Fruit fly (Drosophila melanogaster) whole organism, embryonic: ENCODE results near the gene PXo.

Experiments used
- B-H1 ChIP-seq: fragments of 200-800 bp; sonication (Bioruptor generic); IDR thresholded peaks from 3 replicates; pipeline ENCODE4 v1.3.6; 2022; ENCODE audit warnings: missing biosample characterization, missing genetic modification characterization
- CG10274 ChIP-seq: fragments of 200-800 bp; sonication (Bioruptor generic); optimal IDR thresholded peaks from 3 replicates; lab custom pipeline; 2017; ENCODE audit warnings: missing biosample characterization, mild to moderate bottlenecking, missing genetic modification characterization
- CG10366 ChIP-seq: fragments of 200-800 bp; sonication (Bioruptor generic); IDR thresholded peaks from 2 replicates; pipeline ENCODE4 v1.3.6; 2022; ENCODE audit warnings: missing biosample characterization, missing genetic modification characterization
- CG12236 ChIP-seq: fragments of 200-800 bp; sonication (Bioruptor generic); optimal IDR thresholded peaks from 2 replicates; lab custom pipeline; 2016; ENCODE audit warnings: missing biosample characterization, missing genetic modification characterization
- CG12744 ChIP-seq: fragments of 200-800 bp; sonication (Bioruptor generic); optimal IDR thresholded peaks from 2 replicates; lab custom pipeline; 2016; ENCODE audit warnings: missing biosample characterization, missing genetic modification characterization
- CG12942 ChIP-seq: fragments of 200-800 bp; sonication (Bioruptor generic); optimal IDR thresholded peaks from 3 replicates; lab custom pipeline; 2016; ENCODE audit warnings: missing biosample characterization, missing genetic modification characterization
- CG13123 ChIP-seq: fragments of 200-800 bp; sonication (Bioruptor generic); optimal IDR thresholded peaks from 2 replicates; lab custom pipeline; 2016; ENCODE audit warnings: missing biosample characterization, missing genetic modification characterization
- CG13775 ChIP-seq: fragments of 200-800 bp; sonication (Bioruptor generic); optimal IDR thresholded peaks from 3 replicates; lab custom pipeline; 2017; ENCODE audit warnings: missing biosample characterization, mild to moderate bottlenecking, missing genetic modification characterization
- CG14441 ChIP-seq: fragments of 200-800 bp; sonication (Bioruptor generic); IDR thresholded peaks from 2 replicates; pipeline ENCODE4 v1.3.6; 2022; ENCODE audit warnings: missing biosample characterization, missing genetic modification characterization
- CG15514 ChIP-seq: fragments of 200-800 bp; sonication (Bioruptor generic); optimal IDR thresholded peaks from 3 replicates; lab custom pipeline; 2017; ENCODE audit warnings: missing biosample characterization, missing genetic modification characterization, mild to moderate bottlenecking, moderate library complexity, missing genetic modification reagents
- CG16813 ChIP-seq: fragments of 200-800 bp; sonication (Bioruptor generic); IDR thresholded peaks from 3 replicates; pipeline ENCODE4 v1.3.6; 2022; ENCODE audit warnings: missing biosample characterization, missing genetic modification characterization; ENCODE audit not compliant: partially characterized antibody
- CG17829 ChIP-seq: fragments of 200-800 bp; optimal IDR thresholded peaks from 2 replicates; lab custom pipeline; 2019; ENCODE audit warnings: missing biosample characterization, mild to moderate bottlenecking, missing genetic modification characterization, moderate library complexity
- CG18476 ChIP-seq: fragments of 200-800 bp; sonication (Bioruptor generic); optimal IDR thresholded peaks from 2 replicates; lab custom pipeline; 2016; ENCODE audit warnings: missing biosample characterization, mild to moderate bottlenecking, missing genetic modification characterization
- CG32772 ChIP-seq: fragments of 200-800 bp; sonication (Bioruptor generic); IDR thresholded peaks from 2 replicates; pipeline ENCODE4 v1.3.6; 2022; ENCODE audit warnings: missing biosample characterization, missing genetic modification characterization
- CG33557 ChIP-seq: fragments of 200-800 bp; sonication (Bioruptor generic); optimal IDR thresholded peaks from 2 replicates; lab custom pipeline; 2019; ENCODE audit warnings: missing biosample characterization, mild to moderate bottlenecking, missing genetic modification characterization, moderate library complexity
- CG5180 ChIP-seq: fragments of 200-800 bp; sonication (Bioruptor generic); optimal IDR thresholded peaks from 3 replicates; lab custom pipeline; 2017; ENCODE audit warnings: missing biosample characterization, missing genetic modification characterization, mild to moderate bottlenecking, moderate library complexity, missing genetic modification reagents
- CG6175 ChIP-seq: fragments of 200-800 bp; sonication (Bioruptor generic); IDR thresholded peaks from 3 replicates; pipeline ENCODE4 v1.3.6; 2022; ENCODE audit warnings: missing biosample characterization, missing genetic modification characterization
- Chrac-16 ChIP-seq: fragments of 200-800 bp; sonication (Bioruptor generic); optimal IDR thresholded peaks from 3 replicates; lab custom pipeline; 2016; ENCODE audit warnings: missing biosample characterization, missing genetic modification characterization
- D ChIP-seq, 2 experiments: fragments of 200-800 bp in 1 of 2; fragments of >200 bp in 1 of 2; sonication (Bioruptor generic) in 1 of 2; optimal IDR thresholded peaks; 2 replicates in 1 of 2; 3 replicates in 1 of 2; lab custom pipeline; 2017; ENCODE audit warnings: mild to moderate bottlenecking in 1 of 2, missing biosample characterization in 1 of 2, missing genetic modification characterization in 1 of 2, missing genetic modification reagents in 1 of 2
- H15 ChIP-seq: fragments of 200-800 bp; sonication (Bioruptor generic); IDR thresholded peaks from 3 replicates; pipeline ENCODE4 v1.3.6; 2022; ENCODE audit warnings: missing biosample characterization, missing genetic modification characterization
- HLH4C ChIP-seq: fragments of 200-800 bp; sonication (Bioruptor generic); IDR thresholded peaks from 3 replicates; pipeline ENCODE4 v1.3.6; 2022; ENCODE audit warnings: missing biosample characterization, missing genetic modification characterization; ENCODE audit not compliant: partially characterized antibody
- HLHmδ ChIP-seq: fragments of 200-800 bp; sonication (Bioruptor generic); optimal IDR thresholded peaks from 2 replicates; lab custom pipeline; 2018; ENCODE audit warnings: missing biosample characterization, mild to moderate bottlenecking, missing genetic modification characterization, moderate library complexity
- Hey ChIP-seq: fragments of 200-800 bp; sonication (Bioruptor generic); optimal IDR thresholded peaks from 3 replicates; lab custom pipeline; 2018; ENCODE audit warnings: missing biosample characterization, mild to moderate bottlenecking, missing genetic modification characterization
- HmgD ChIP-seq: fragments of 200-800 bp; sonication (Bioruptor generic); optimal IDR thresholded peaks from 3 replicates; lab custom pipeline; 2016; ENCODE audit warnings: missing biosample characterization, missing genetic modification characterization
- Lhr ChIP-seq: fragments of 200-800 bp; sonication (Bioruptor generic); optimal IDR thresholded peaks from 3 replicates; lab custom pipeline; 2017; ENCODE audit warnings: mild to moderate bottlenecking, missing biosample characterization, missing genetic modification reagents, missing genetic modification characterization
- Lim3 ChIP-seq: fragments of 200-800 bp; sonication (Bioruptor generic); IDR thresholded peaks from 2 replicates; pipeline ENCODE4 v1.3.6; 2022; ENCODE audit warnings: missing biosample characterization, missing genetic modification characterization
- Nf-YB ChIP-seq: fragments of 200-800 bp; sonication (Bioruptor generic); optimal IDR thresholded peaks from 3 replicates; lab custom pipeline; 2019; ENCODE audit warnings: missing biosample characterization, mild to moderate bottlenecking, missing genetic modification characterization, moderate library complexity
- Rx ChIP-seq: fragments of 200-800 bp; sonication (Bioruptor generic); IDR thresholded peaks from 2 replicates; pipeline ENCODE4 v1.3.6; 2022; ENCODE audit warnings: missing biosample characterization, missing genetic modification characterization
- Tbp ChIP-seq: fragments of >200 bp; optimal IDR thresholded peaks from 2 replicates; lab custom pipeline; 2018; ENCODE audit warnings: missing biosample characterization, missing genetic modification characterization
- al ChIP-seq: fragments of 200-800 bp; sonication (Bioruptor generic); IDR thresholded peaks from 2 replicates; pipeline ENCODE4 v1.3.6; 2022; ENCODE audit warnings: missing biosample characterization, missing genetic modification characterization
- bcd ChIP-seq: fragments of 200-800 bp; sonication (Bioruptor generic); optimal IDR thresholded peaks from 2 replicates; lab custom pipeline; 2017; ENCODE audit warnings: missing biosample characterization, mild to moderate bottlenecking, missing genetic modification characterization
- bsh ChIP-seq, 2 experiments: fragments of 200-800 bp; sonication (Bioruptor generic); optimal IDR thresholded peaks; 2 replicates each; lab custom pipeline; 2017 to 2018; ENCODE audit warnings: mild to moderate bottlenecking in 2 of 2, missing biosample characterization in 2 of 2, missing genetic modification characterization in 2 of 2, moderate library complexity in 1 of 2
- dan ChIP-seq: fragments of 200-800 bp; sonication (Bioruptor generic); IDR thresholded peaks from 2 replicates; pipeline ENCODE4 v1.3.6; 2022; ENCODE audit warnings: missing biosample characterization, missing genetic modification characterization
- esg ChIP-seq: fragments of 200-800 bp; sonication (Bioruptor generic); conservative IDR thresholded peaks from 2 replicates; pipeline ENCODE4 v1.3.6; 2022; ENCODE audit warnings: missing biosample characterization, missing genetic modification characterization
- ewg ChIP-seq: fragments of 200-800 bp; sonication (Bioruptor generic); optimal IDR thresholded peaks from 3 replicates; lab custom pipeline; 2017; ENCODE audit warnings: mild to moderate bottlenecking, missing biosample characterization, missing genetic modification reagents, missing genetic modification characterization
- gce ChIP-seq: fragments of 200-800 bp; sonication (Bioruptor generic); IDR thresholded peaks from 3 replicates; pipeline ENCODE4 v1.3.6; 2022; ENCODE audit warnings: missing biosample characterization, missing genetic modification characterization
- lmd ChIP-seq: fragments of 200-800 bp; sonication (Bioruptor generic); IDR thresholded peaks from 2 replicates; pipeline ENCODE4 v1.3.6; 2022; ENCODE audit warnings: missing biosample characterization, missing genetic modification characterization
- pfk ChIP-seq: fragments of 200-800 bp; sonication (Bioruptor generic); optimal IDR thresholded peaks from 2 replicates; lab custom pipeline; 2018; ENCODE audit warnings: missing biosample characterization, mild to moderate bottlenecking, missing genetic modification characterization, moderate library complexity
- psq ChIP-seq: fragments of 200-800 bp; sonication (Bioruptor generic); optimal IDR thresholded peaks from 2 replicates; lab custom pipeline; 2017; ENCODE audit warnings: missing biosample characterization, missing genetic modification characterization
- pzg ChIP-seq: fragments of 200-800 bp; sonication (Bioruptor generic); optimal IDR thresholded peaks from 3 replicates; lab custom pipeline; 2018; ENCODE audit warnings: missing biosample characterization, mild to moderate bottlenecking, missing genetic modification characterization, moderate library complexity
- ro ChIP-seq: fragments of 200-800 bp; sonication (Bioruptor generic); IDR thresholded peaks from 2 replicates; pipeline ENCODE4 v1.3.6; 2022; ENCODE audit warnings: missing biosample characterization, missing genetic modification characterization
- sisA ChIP-seq: fragments of 200-800 bp; sonication (Bioruptor generic); IDR thresholded peaks from 2 replicates; pipeline ENCODE4 v1.3.6; 2022; ENCODE audit warnings: missing biosample characterization, missing genetic modification characterization
- slp2 ChIP-seq: fragments of 200-800 bp; sonication (Bioruptor generic); optimal IDR thresholded peaks from 2 replicates; lab custom pipeline; 2016; ENCODE audit warnings: missing biosample characterization, missing genetic modification characterization
- sna ChIP-seq: fragments of 200-800 bp; sonication (Bioruptor generic); IDR thresholded peaks from 2 replicates; pipeline ENCODE4 v1.3.6; 2022; ENCODE audit warnings: missing biosample characterization, missing genetic modification characterization; ENCODE audit not compliant: partially characterized antibody
- so ChIP-seq: fragments of 200-800 bp; sonication (Bioruptor generic); IDR thresholded peaks from 3 replicates; pipeline ENCODE4 v1.3.6; 2022; ENCODE audit warnings: missing biosample characterization, missing genetic modification characterization
- sqz ChIP-seq: fragments of 200-800 bp; sonication (Bioruptor generic); optimal IDR thresholded peaks from 3 replicates; lab custom pipeline; 2018; ENCODE audit warnings: missing biosample characterization, mild to moderate bottlenecking, missing genetic modification characterization
- tin ChIP-seq: fragments of 200-800 bp; sonication (Bioruptor generic); optimal IDR thresholded peaks from 3 replicates; lab custom pipeline; 2016; ENCODE audit warnings: missing biosample characterization, missing genetic modification characterization
- tll ChIP-seq, 2 experiments: fragments of 200-800 bp in 1 of 2; fragments of >200 bp in 1 of 2; sonication (Bioruptor generic) in 1 of 2; optimal IDR thresholded peaks; 2 replicates each; lab custom pipeline; 2017 to 2019; ENCODE audit warnings: missing biosample characterization in 2 of 2, missing genetic modification characterization in 2 of 2, mild to moderate bottlenecking in 1 of 2, moderate library complexity in 1 of 2
- vfl ChIP-seq: fragments of 200-800 bp; sonication (Bioruptor generic); optimal IDR thresholded peaks from 2 replicates; lab custom pipeline; 2016; ENCODE audit warnings: missing biosample characterization, missing genetic modification characterization
- zfh2 ChIP-seq: fragments of 200-800 bp; sonication (Bioruptor generic); optimal IDR thresholded peaks from 2 replicates; lab custom pipeline; 2016; ENCODE audit warnings: missing biosample characterization, missing genetic modification characterization

Gene PXo

DNA sequence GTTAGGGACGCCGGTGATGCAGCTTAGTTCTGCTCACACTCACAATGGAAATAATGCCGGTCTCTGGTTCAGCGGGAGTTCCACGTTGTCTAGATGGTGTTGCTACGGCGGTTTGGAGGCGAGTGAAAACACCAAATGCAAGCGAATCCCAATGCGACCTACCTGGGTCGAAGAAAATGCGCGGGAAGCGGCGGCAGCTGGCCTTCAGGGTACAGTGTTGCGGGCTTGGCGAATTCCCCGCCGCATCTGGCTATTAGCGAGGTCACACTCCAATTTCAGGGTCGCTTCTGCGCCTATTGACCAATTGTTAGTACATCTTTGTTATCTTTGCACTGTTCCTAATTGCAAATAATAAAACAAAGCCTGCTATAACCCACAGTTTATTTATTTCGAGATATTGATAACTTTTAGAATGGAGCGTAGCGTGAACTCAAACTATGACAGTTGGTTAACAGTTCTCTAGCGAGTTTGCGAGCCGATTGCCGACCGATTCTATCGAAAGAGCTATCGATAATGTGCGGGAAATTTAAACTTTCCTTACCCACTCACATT is 11.3 kb upstream of the PXo start, which contains the start of gene Rcc1 (continued):
- peak; percentile 85 for TF ChIP-seq HLH4C
- no peak for TF ChIP-seq HLHmδ
- TF ChIP-seq D (optimal IDR thresholded peaks at IDR 0.05; lab: Kevin White, UChicago): peak; percentile 72
- TF ChIP-seq D (GFP tag; optimal IDR thresholded peaks at IDR 0.05; lab: Kevin White, UChicago): no peak
- TF ChIP-seq sisA (GFP tag; lab: Robert Waterston, UW): no peak
- peak; percentile 9 for TF ChIP-seq tin (GFP tag; lab: Kevin White, UChicago)
- TF ChIP-seq Lim3 (GFP tag; lab: Robert Waterston, UW): no peak
- TF ChIP-seq HmgD: peak; percentile 75
- no peak for TF ChIP-seq gce
- no peak for TF ChIP-seq pfk (GFP tag; lab: Kevin White, UChicago)
- no peak for TF ChIP-seq ro (GFP tag; lab: Robert Waterston, UW)
- peak; percentile 90 for TF ChIP-seq pzg
- no peak for TF ChIP-seq bsh (GFP tag; optimal IDR thresholded peaks at IDR 0.05; lab: Kevin White, UChicago)
- no peak for TF ChIP-seq CG14441
- no peak for TF ChIP-seq slp2 (GFP tag; lab: Kevin White, UChicago)
- TF ChIP-seq CG18476 (GFP tag; lab: Kevin White, UChicago): no peak
- TF ChIP-seq Nf-YB (GFP tag; lab: Kevin White, UChicago): peak; percentile 24
- no peak for TF ChIP-seq sna (GFP tag; lab: Robert Waterston, UW)
- TF ChIP-seq B-H1: no peak
- TF ChIP-seq CG12236 (GFP tag; lab: Kevin White, UChicago): no peak
- TF ChIP-seq zfh2: peak; percentile 15
- TF ChIP-seq tll (GFP tag; optimal IDR thresholded peaks at IDR 0.05; lab: Kevin White, UChicago): peak in 1 of 2 experiments; percentile 77
- TF ChIP-seq CG33557 (GFP tag; lab: Kevin White, UChicago): no peak
- TF ChIP-seq ewg: peak; percentile 88
- no peak for TF ChIP-seq H15 (GFP tag; lab: Robert Waterston, UW)
- TF ChIP-seq CG32772 (GFP tag; lab: Robert Waterston, UW): no peak
- no peak for TF ChIP-seq dan
- no peak for TF ChIP-seq al (GFP tag; lab: Robert Waterston, UW)
- TF ChIP-seq Rx: no peak
- peak; percentile 37 for TF ChIP-seq CG17829
- TF ChIP-seq bcd (GFP tag; lab: Kevin White, UChicago): no peak
- peak; percentile 83 for TF ChIP-seq Lhr
- no peak for TF ChIP-seq CG12744
- peak; percentile 66; the same call in 2 of the 3 replicates for TF ChIP-seq CG16813 (GFP tag; lab: Robert Waterston, UW)
- peak; percentile 29 for TF ChIP-seq vfl (GFP tag; lab: Kevin White, UChicago)
- no peak for TF ChIP-seq psq
- no peak for TF ChIP-seq CG5180
- no peak for TF ChIP-seq so (GFP tag; lab: Robert Waterston, UW)
- no peak for TF ChIP-seq CG10366 (GFP tag; lab: Robert Waterston, UW)
- TF ChIP-seq Tbp (GFP tag; lab: Kevin White, UChicago): peak; percentile 64
- TF ChIP-seq CG6175 (GFP tag; lab: Robert Waterston, UW): no peak
- no peak for TF ChIP-seq CG12942
- no peak for TF ChIP-seq Hey
- peak; percentile 5 for TF ChIP-seq CG13775 (GFP tag; lab: Kevin White, UChicago)
- peak; percentile 90 for TF ChIP-seq CG15514
- TF ChIP-seq sqz (GFP tag; lab: Kevin White, UChicago): no peak
- no peak for TF ChIP-seq lmd (GFP tag; lab: Robert Waterston, UW)
- TF ChIP-seq CG10274 (GFP tag; lab: Kevin White, UChicago): no peak
- no peak for TF ChIP-seq Chrac-16
- no peak for TF ChIP-seq esg
- TF ChIP-seq CG13123 (GFP tag; lab: Kevin White, UChicago): no peak
